Worm (Caenorhabditis elegans) whole organism, L2 larva: ENCODE measurements around the gene dhrr-1.

Experiments used
- R02D3.7 ChIP-seq: fragments of 150-350 bp; optimal IDR thresholded peaks from 2 replicates; lab custom pipeline; 2014; ENCODE audit warnings: missing biosample characterization, missing genetic modification characterization
- alr-1 ChIP-seq: fragments of 150-350 bp; optimal IDR thresholded peaks from 2 replicates; lab custom pipeline; 2014; ENCODE audit warnings: missing biosample characterization, missing genetic modification characterization
- fos-1 ChIP-seq: fragments of 150-350 bp; optimal IDR thresholded peaks from 2 replicates; lab custom pipeline; 2014; ENCODE audit warnings: missing biosample characterization, missing genetic modification characterization
- mab-5 ChIP-seq: fragments of 150-350 bp; optimal IDR thresholded peaks from 2 replicates; lab custom pipeline; 2014; ENCODE audit warnings: missing biosample characterization, missing genetic modification characterization
- nhr-129 ChIP-seq: fragments of 150-350 bp; optimal IDR thresholded peaks from 2 replicates; lab custom pipeline; 2014; ENCODE audit warnings: missing biosample characterization, missing genetic modification characterization
- nhr-23 ChIP-seq: fragments of 150-350 bp; optimal IDR thresholded peaks from 2 replicates; lab custom pipeline; 2014; ENCODE audit warnings: missing biosample characterization, missing genetic modification reagents, missing genetic modification characterization
- nhr-25 ChIP-seq: fragments of 150-350 bp; sonication (generic microtip); optimal IDR thresholded peaks from 3 replicates; lab custom pipeline; 2014; ENCODE audit warnings: missing biosample characterization, missing genetic modification characterization
- nhr-77 ChIP-seq: fragments of 150-350 bp; optimal IDR thresholded peaks from 2 replicates; lab custom pipeline; 2014; ENCODE audit warnings: missing biosample characterization, missing genetic modification characterization
- peb-1 ChIP-seq: fragments of 150-350 bp; optimal IDR thresholded peaks from 2 replicates; lab custom pipeline; 2014; ENCODE audit warnings: missing biosample characterization, missing genetic modification characterization
- skn-1 ChIP-seq: sonication (generic microtip); optimal IDR thresholded peaks from 2 replicates; lab custom pipeline; 2017; ENCODE audit warnings: missing biosample characterization, missing genetic modification characterization
- unc-39 ChIP-seq: fragments of 150-350 bp; optimal IDR thresholded peaks from 2 replicates; lab custom pipeline; 2014; ENCODE audit warnings: missing biosample characterization, missing genetic modification characterization
- unc-62 ChIP-seq: fragments of 150-350 bp; optimal IDR thresholded peaks from 2 replicates; lab custom pipeline; 2014; ENCODE audit warnings: missing biosample characterization, missing genetic modification reagents, missing genetic modification characterization

- TF ChIP-seq skn-1 (no peak), peb-1 (tag; lab: Kevin White, UChicago) (no peak), nhr-25 (tag; lab: Kevin White, UChicago) (peak; percentile 65), nhr-23 (tag; lab: Kevin White, UChicago) (no peak), nhr-129 (tag; lab: Kevin White, UChicago) (peak; percentile 4), fos-1 (tag; lab: Kevin White, UChicago) (no peak), R02D3.7 (no peak), nhr-77 (no peak), unc-39 (tag; lab: Kevin White, UChicago) (no peak), unc-62 (GFP tag; lab: Kevin White, UChicago) (no peak), mab-5 (no peak), alr-1 (tag; lab: Kevin White, UChicago) (no peak)
Measured at ce11 chrIII:8923240-8923734, 21.2 kb upstream of the dhrr-1 start, which contains the start of gene glb-1.
